Worm (Caenorhabditis elegans): ENCODE measurements around the gene C14A4.9.

- no peak for TF ChIP-seq pha-4 (tag; optimal IDR thresholded peaks at IDR 0.05)
- no peak for TF ChIP-seq nhr-43 (tag; optimal IDR thresholded peaks at IDR 0.05; ENCODE audit: poor library complexity, severe bottlenecking)
- no peak for TF ChIP-seq unc-39 (tag; optimal IDR thresholded peaks at IDR 0.05)
- TF ChIP-seq R02D3.7 (tag; optimal IDR thresholded peaks at IDR 0.05), result no peak
These were observed 32.7 kb upstream of the C14A4.9 start for ce11 chrII:10566458-10566857.

All from whole organism, L3 larva.